Fruit fly (Drosophila melanogaster) whole organism, wandering third instar larva: ENCODE data around the gene CG3597.

Experiments
- GATAd ChIP-seq: sonication (Bioruptor generic); optimal IDR thresholded peaks from 2 replicates; lab custom pipeline; 2016; ENCODE audit warnings: missing biosample characterization, missing genetic modification characterization
- Hr78 ChIP-seq: fragments of >200 bp; optimal IDR thresholded peaks from 2 replicates; lab custom pipeline; 2017; ENCODE audit warnings: missing biosample characterization, missing genetic modification characterization
- Myc ChIP-seq: fragments of >200 bp; optimal IDR thresholded peaks from 2 replicates; lab custom pipeline; 2017
- Sp1 ChIP-seq: fragments of 200-800 bp; sonication (Bioruptor generic); optimal IDR thresholded peaks from 3 replicates; lab custom pipeline; 2019; ENCODE audit warnings: missing biosample characterization, mild to moderate bottlenecking, missing genetic modification characterization, moderate library complexity
- dl ChIP-seq, 2 experiments: fragments of 175-275, 200-275 bp in 1 of 2; fragments of 200-275 bp in 1 of 2; sonication (Bioruptor generic); optimal IDR thresholded peaks; lab custom pipeline; 2018; ENCODE audit warnings: mild to moderate bottlenecking in 2 of 2, missing biosample characterization in 2 of 2, missing genetic modification characterization in 2 of 2, moderate library complexity in 2 of 2; ENCODE audit not compliant: partially characterized antibody in 2 of 2, insufficient read depth in 1 of 2
- dmrt93B ChIP-seq: fragments of 200-800 bp; sonication (Bioruptor generic); optimal IDR thresholded peaks from 2 replicates; lab custom pipeline; 2018; ENCODE audit warnings: missing biosample characterization, mild to moderate bottlenecking, missing genetic modification characterization
- h ChIP-seq: fragments of 200-800 bp; sonication (Bioruptor generic); optimal IDR thresholded peaks from 3 replicates; lab custom pipeline; 2016; ENCODE audit warnings: missing biosample characterization, mild to moderate bottlenecking, missing genetic modification characterization
- jim ChIP-seq: fragments of 175-275, 200-325 bp; sonication (Bioruptor generic); optimal IDR thresholded peaks from 2 replicates; lab custom pipeline; 2016; ENCODE audit warnings: missing biosample characterization, mild to moderate bottlenecking, missing genetic modification characterization
- lola ChIP-seq: fragments of >200 bp; optimal IDR thresholded peaks from 2 replicates; lab custom pipeline; 2017; ENCODE audit warnings: missing biosample characterization, missing genetic modification characterization
- pan ChIP-seq: fragments of >200 bp; optimal IDR thresholded peaks from 2 replicates; lab custom pipeline; 2017
- usp ChIP-seq: fragments of >200 bp; optimal IDR thresholded peaks from 2 replicates; lab custom pipeline; 2017; ENCODE audit warnings: missing biosample characterization, missing genetic modification characterization

- TF ChIP-seq GATAd (GFP tag; lab: Kevin White, UChicago), result no peak
- no peak for TF ChIP-seq lola (GFP tag; lab: Kevin White, UChicago)
- no peak for TF ChIP-seq pan (lab: Kevin White, UChicago)
- TF ChIP-seq Myc, result no peak
- no peak for TF ChIP-seq Hr78 (GFP tag; lab: Kevin White, UChicago)
- TF ChIP-seq h (GFP tag; lab: Kevin White, UChicago), result no peak
- no peak for TF ChIP-seq jim
- TF ChIP-seq Sp1 (GFP tag; lab: Kevin White, UChicago), result no peak
- TF ChIP-seq usp (GFP tag; lab: Kevin White, UChicago), result no peak
- TF ChIP-seq dl (GFP tag; optimal IDR thresholded peaks at IDR 0.05; lab: Kevin White, UChicago; ENCODE audit: insufficient read depth in 1 of 2, partially characterized antibody in 2 of 2), result no peak
- no peak for TF ChIP-seq dmrt93B (GFP tag; lab: Kevin White, UChicago)
Observed at dm6 chr2L:2376418-2376702, 5.0 kb upstream of the CG3597 start.
